Worm (Caenorhabditis elegans): Measurements from ENCODE around the gene ubc-23.

ubc-23 gene

ce11 chrX:8877162-8877561 lies 33.1 kb downstream of the ubc-23 start:
- TF ChIP-seq F13H6.1 (tag; optimal IDR thresholded peaks at IDR 0.05) = no peak
- no peak for TF ChIP-seq hlh-15 (tag; optimal IDR thresholded peaks at IDR 0.05)
- TF ChIP-seq ceh-45 (GFP tag; IDR thresholded peaks at IDR 0.05) = no peak
- TF ChIP-seq tbx-2 (tag; optimal IDR thresholded peaks at IDR 0.05) = no peak
- TF ChIP-seq unc-55 (GFP tag; optimal IDR thresholded peaks at IDR 0.05) = no peak
- no peak for TF ChIP-seq elt-2 (tag; optimal IDR thresholded peaks at IDR 0.05)
- TF ChIP-seq sdc-2 (tag; optimal IDR thresholded peaks at IDR 0.05) = no peak
- TF ChIP-seq unc-86 (tag; optimal IDR thresholded peaks at IDR 0.05) = no peak
- TF ChIP-seq C08G9.2 (tag; optimal IDR thresholded peaks at IDR 0.05) = no peak
- TF ChIP-seq T23F11.4 (GFP tag; optimal IDR thresholded peaks at IDR 0.05) = no peak
- TF ChIP-seq ceh-31 (tag; optimal IDR thresholded peaks at IDR 0.05) = no peak
- TF ChIP-seq unc-3 (GFP tag; conservative IDR thresholded peaks at IDR 0.05) = no peak
- TF ChIP-seq unc-3 (tag; optimal IDR thresholded peaks at IDR 0.05) = no peak
- TF ChIP-seq nhr-11 (tag; optimal IDR thresholded peaks at IDR 0.05) = no peak
- TF ChIP-seq unc-42 (tag; optimal IDR thresholded peaks at IDR 0.05) = no peak
- no peak for TF ChIP-seq ceh-9 (tag; optimal IDR thresholded peaks at IDR 0.05)
- TF ChIP-seq ceh-34 (tag; optimal IDR thresholded peaks at IDR 0.05) = no peak
- no peak for TF ChIP-seq C38D4.7 (GFP tag; optimal IDR thresholded peaks at IDR 0.05)
- no peak for TF ChIP-seq hlh-6 (tag; optimal IDR thresholded peaks at IDR 0.05)
- no peak for TF ChIP-seq lim-6 (tag; optimal IDR thresholded peaks at IDR 0.05)

ce11 chrX:8878709-8879108 lies 34.6 kb downstream of the ubc-23 start:
- no peak for TF ChIP-seq C08G9.2 (tag; optimal IDR thresholded peaks at IDR 0.05)
- no peak for TF ChIP-seq hlh-8 (tag; optimal IDR thresholded peaks at IDR 0.05)

ce11 chrX:8879349-8879748 lies 35.3 kb downstream of the ubc-23 start, which contains the start of gene C06E2.2:
Gene C06E2.2, plus strand, starts transcription at chrX:8879649.
- TF ChIP-seq pros-1 (tag; optimal IDR thresholded peaks at IDR 0.05) = no peak
- no peak for TF ChIP-seq zip-5 (tag; optimal IDR thresholded peaks at IDR 0.05)
- no peak for TF ChIP-seq ceh-45 (GFP tag; IDR thresholded peaks at IDR 0.05)
- TF ChIP-seq sox-2 (GFP tag; IDR thresholded peaks at IDR 0.05) = no peak
- no peak for TF ChIP-seq mec-3 (tag; optimal IDR thresholded peaks at IDR 0.05; ENCODE audit: borderline replicate concordance)
- TF ChIP-seq K09A11.1 (tag; optimal IDR thresholded peaks at IDR 0.05; ENCODE audit: insufficient read depth) = no peak
- TF ChIP-seq hlh-15 (tag; optimal IDR thresholded peaks at IDR 0.05) = no peak
- TF ChIP-seq fax-1 (tag; optimal IDR thresholded peaks at IDR 0.05) = no peak
- no peak for TF ChIP-seq pax-1 (tag; optimal IDR thresholded peaks at IDR 0.05)
- no peak for TF ChIP-seq unc-3 (GFP tag; conservative IDR thresholded peaks at IDR 0.05)
- no peak for TF ChIP-seq unc-3 (tag; optimal IDR thresholded peaks at IDR 0.05)
- no peak for TF ChIP-seq K02D7.2 (tag; optimal IDR thresholded peaks at IDR 0.05)
- TF ChIP-seq syd-9 (tag; optimal IDR thresholded peaks at IDR 0.05) = no peak
- no peak for TF ChIP-seq hlh-13 (GFP tag; optimal IDR thresholded peaks at IDR 0.05)
- no peak for TF ChIP-seq hlh-6 (tag; optimal IDR thresholded peaks at IDR 0.05)
- no peak for TF ChIP-seq ceh-24 (tag; optimal IDR thresholded peaks at IDR 0.05)
- no peak for TF ChIP-seq gmeb-2 (tag; optimal IDR thresholded peaks at IDR 0.05)
- no peak for TF ChIP-seq elt-4 (tag; optimal IDR thresholded peaks at IDR 0.05)
- TF ChIP-seq unc-42 (tag; optimal IDR thresholded peaks at IDR 0.05) = no peak

ce11 chrX:8882162-8882561 lies 38.1 kb downstream of the ubc-23 start:
- TF ChIP-seq ztf-16 (tag; optimal IDR thresholded peaks at IDR 0.05) (no peak), dmd-4 (tag; optimal IDR thresholded peaks at IDR 0.05; ENCODE audit: borderline replicate concordance) (no peak), pha-4 (tag; optimal IDR thresholded peaks at IDR 0.05) (no peak), ceh-31 (tag; optimal IDR thresholded peaks at IDR 0.05) (no peak), ttx-3 (tag; optimal IDR thresholded peaks at IDR 0.05) (no peak), ceh-19 (GFP tag; optimal IDR thresholded peaks at IDR 0.05) (no peak), ceh-45 (GFP tag; IDR thresholded peaks at IDR 0.05) (no peak), hlh-8 (tag; optimal IDR thresholded peaks at IDR 0.05) (no peak), unc-3 (GFP tag; conservative IDR thresholded peaks at IDR 0.05) (no peak), unc-3 (tag; optimal IDR thresholded peaks at IDR 0.05) (no peak), unc-42 (tag; optimal IDR thresholded peaks at IDR 0.05) (no peak), unc-55 (GFP tag; optimal IDR thresholded peaks at IDR 0.05) (no peak), ceh-2 (tag; optimal IDR thresholded peaks at IDR 0.05) (no peak), pat-9 (tag; optimal IDR thresholded peaks at IDR 0.05) (no peak)

All from whole organism, late embryonic.